Worm (Caenorhabditis elegans): ENCODE data around the gene lgc-6.

lgc-6 gene

ce11 chrIV:8303668-8304067 is 36.1 kb upstream of the lgc-6 start, which contains the start of gene vha-5:
TSS of gene vha-5 (plus strand) at chrIV:8303968.
- TF ChIP-seq ahr-1 (tag; optimal IDR thresholded peaks at IDR 0.05), result no peak
- TF ChIP-seq sox-4 (tag; optimal IDR thresholded peaks at IDR 0.05), result no peak
- no peak for TF ChIP-seq unc-86 (tag; optimal IDR thresholded peaks at IDR 0.05)
- TF ChIP-seq nhr-232 (tag; optimal IDR thresholded peaks at IDR 0.05), result no peak
- TF ChIP-seq sox-2 (GFP tag; IDR thresholded peaks at IDR 0.05), result no peak

DNA sequence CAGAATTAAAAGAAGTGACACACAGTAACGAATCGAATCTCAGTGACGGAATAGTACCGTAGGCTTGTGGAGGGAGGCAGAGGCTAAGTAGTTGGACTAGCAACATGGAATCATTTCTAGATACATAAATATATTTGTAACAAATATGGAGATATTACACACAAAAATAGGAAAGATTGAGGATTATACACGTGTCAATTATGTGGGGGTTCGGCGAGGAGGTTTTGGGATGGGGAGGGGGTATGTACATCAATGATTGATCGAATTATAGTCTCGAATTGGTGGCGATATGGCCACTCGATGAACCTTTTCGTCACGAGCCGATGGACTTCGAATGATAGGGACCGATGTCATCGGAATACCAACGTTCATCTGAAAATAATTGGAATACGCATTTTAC is 32.3 kb upstream of the lgc-6 start:
- TF ChIP-seq zip-5 (tag; optimal IDR thresholded peaks at IDR 0.05) (no peak), sox-2 (GFP tag; IDR thresholded peaks at IDR 0.05) (no peak), hlh-15 (tag; optimal IDR thresholded peaks at IDR 0.05) (no peak), tbx-7 (tag; optimal IDR thresholded peaks at IDR 0.05) (no peak), T23F11.4 (GFP tag; optimal IDR thresholded peaks at IDR 0.05) (no peak), ceh-48 (tag; optimal IDR thresholded peaks at IDR 0.05) (no peak), fax-1 (tag; optimal IDR thresholded peaks at IDR 0.05) (no peak), sox-4 (tag; optimal IDR thresholded peaks at IDR 0.05) (no peak), nhr-11 (tag; optimal IDR thresholded peaks at IDR 0.05) (no peak), elt-4 (tag; optimal IDR thresholded peaks at IDR 0.05) (no peak)

ce11 chrIV:8312105-8312504 is 27.6 kb upstream of the lgc-6 start:
- TF ChIP-seq ceh-14 (tag; optimal IDR thresholded peaks at IDR 0.05), result no peak
- no peak for TF ChIP-seq Y22D7AL.16 (tag; optimal IDR thresholded peaks at IDR 0.05)
- TF ChIP-seq odd-2 (tag; optimal IDR thresholded peaks at IDR 0.05), result no peak
- TF ChIP-seq ceh-45 (GFP tag; IDR thresholded peaks at IDR 0.05), result no peak
- TF ChIP-seq pha-4 (tag; optimal IDR thresholded peaks at IDR 0.05), result no peak
- no peak for TF ChIP-seq C08G9.2 (tag; optimal IDR thresholded peaks at IDR 0.05)
- TF ChIP-seq madf-2 (tag; optimal IDR thresholded peaks at IDR 0.05), result no peak
- no peak for TF ChIP-seq syd-9 (tag; optimal IDR thresholded peaks at IDR 0.05)
- TF ChIP-seq pax-1 (tag; optimal IDR thresholded peaks at IDR 0.05), result no peak
- TF ChIP-seq gmeb-2 (tag; optimal IDR thresholded peaks at IDR 0.05), result no peak
- TF ChIP-seq hlh-15 (tag; optimal IDR thresholded peaks at IDR 0.05), result no peak

- TF ChIP-seq ceh-14 (tag; optimal IDR thresholded peaks at IDR 0.05), result no peak
- TF ChIP-seq npax-4 (tag; optimal IDR thresholded peaks at IDR 0.05), result no peak
- TF ChIP-seq ceh-18 (tag; optimal IDR thresholded peaks at IDR 0.05), result no peak
- no peak for TF ChIP-seq mec-3 (tag; optimal IDR thresholded peaks at IDR 0.05; ENCODE audit: borderline replicate concordance)
- TF ChIP-seq che-1 (tag; optimal IDR thresholded peaks at IDR 0.05), result no peak
- no peak for TF ChIP-seq K02D7.2 (tag; optimal IDR thresholded peaks at IDR 0.05)
- TF ChIP-seq pha-4 (tag; optimal IDR thresholded peaks at IDR 0.05), result no peak
- no peak for TF ChIP-seq unc-55 (GFP tag; optimal IDR thresholded peaks at IDR 0.05)
- no peak for TF ChIP-seq Y22D7AL.16 (tag; optimal IDR thresholded peaks at IDR 0.05)
- no peak for TF ChIP-seq T23F11.4 (GFP tag; optimal IDR thresholded peaks at IDR 0.05)
- no peak for TF ChIP-seq nfya-1 (tag; optimal IDR thresholded peaks at IDR 0.05)
- no peak for TF ChIP-seq ets-4 (tag; optimal IDR thresholded peaks at IDR 0.05)
- no peak for TF ChIP-seq ceh-30 (tag; optimal IDR thresholded peaks at IDR 0.05)
- no peak for TF ChIP-seq ceh-2 (tag; optimal IDR thresholded peaks at IDR 0.05)
- no peak for TF ChIP-seq tbx-2 (tag; optimal IDR thresholded peaks at IDR 0.05)
- no peak for TF ChIP-seq ceh-6 (GFP tag; optimal IDR thresholded peaks at IDR 0.05)
- TF ChIP-seq lin-11 (tag; optimal IDR thresholded peaks at IDR 0.05), result no peak
These were observed 26.9 kb upstream of the lgc-6 start, which contains the start of gene F35H10.10 for ce11 chrIV:8312846-8313245. TSS of gene F35H10.10 (minus strand) at chrIV:8312946.

DNA sequence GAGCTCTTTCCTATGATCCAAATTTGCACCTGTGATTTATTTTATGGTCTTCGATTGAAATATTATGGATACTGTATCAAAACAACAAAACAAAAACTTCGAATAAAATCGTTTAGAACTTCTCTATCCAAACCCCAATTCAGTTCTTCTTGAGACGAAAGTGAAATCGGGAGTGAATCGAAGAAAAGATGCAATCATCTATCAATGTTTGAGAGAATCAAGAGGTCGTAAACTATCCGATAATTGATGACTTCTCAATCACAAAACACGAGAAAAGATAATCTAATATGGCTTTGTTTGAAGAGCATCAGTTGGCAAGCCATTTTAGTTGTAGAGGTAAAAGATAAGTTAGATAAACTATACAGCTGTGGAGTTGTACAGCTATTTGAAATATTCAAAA is 21.9 kb upstream of the lgc-6 start:
- TF ChIP-seq pha-2 (tag; optimal IDR thresholded peaks at IDR 0.05) (no peak), ceh-31 (tag; optimal IDR thresholded peaks at IDR 0.05) (no peak), nhr-232 (tag; optimal IDR thresholded peaks at IDR 0.05) (no peak), ets-4 (tag; optimal IDR thresholded peaks at IDR 0.05) (no peak), ahr-1 (tag; optimal IDR thresholded peaks at IDR 0.05) (no peak), ttx-3 (tag; optimal IDR thresholded peaks at IDR 0.05) (no peak), unc-3 (GFP tag; conservative IDR thresholded peaks at IDR 0.05) (no peak), unc-3 (tag; optimal IDR thresholded peaks at IDR 0.05) (no peak), ref-2 (tag; optimal IDR thresholded peaks at IDR 0.05) (no peak)
